Worm (Caenorhabditis elegans) whole organism, L2 larva: ENCODE measurements around the gene pct-1.

Experiments
- ama-1 ChIP-seq: fragments of 150-350 bp; optimal IDR thresholded peaks from 2 replicates; lab custom pipeline; 2018; ENCODE audit warnings: inconsistent platforms
- egl-27 ChIP-seq: sonication (generic microtip); optimal IDR thresholded peaks from 3 replicates; lab custom pipeline; 2017; ENCODE audit warnings: missing biosample characterization, missing genetic modification reagents, missing genetic modification characterization
- elt-1 ChIP-seq: fragments of 150-350 bp; optimal IDR thresholded peaks from 2 replicates; lab custom pipeline; 2014; ENCODE audit warnings: missing biosample characterization, missing genetic modification characterization
- lin-39 ChIP-seq: fragments of 150-350 bp; optimal IDR thresholded peaks from 2 replicates; lab custom pipeline; 2014; ENCODE audit warnings: missing biosample characterization, missing genetic modification reagents, missing genetic modification characterization
- nhr-237 ChIP-seq: fragments of 150-350 bp; optimal IDR thresholded peaks from 2 replicates; lab custom pipeline; 2014; ENCODE audit warnings: missing biosample characterization, missing genetic modification characterization
- peb-1 ChIP-seq: fragments of 150-350 bp; optimal IDR thresholded peaks from 2 replicates; lab custom pipeline; 2014; ENCODE audit warnings: missing biosample characterization, missing genetic modification characterization
- unc-55 ChIP-seq: fragments of 150-350 bp; sonication (generic microtip); optimal IDR thresholded peaks from 3 replicates; lab custom pipeline; 2014; ENCODE audit warnings: missing biosample characterization, missing genetic modification reagents, missing genetic modification characterization
- ztf-1 ChIP-seq: fragments of 200-800 bp; sonication (Bioruptor generic); conservative IDR thresholded peaks from 2 replicates; pipeline ENCODE4 v1.3.6; 2022; ENCODE audit warnings: missing genetic modification characterization, missing compliant biosample characterization
- ztf-4 ChIP-seq: fragments of 150-350 bp; optimal IDR thresholded peaks from 2 replicates; lab custom pipeline; 2014; ENCODE audit warnings: missing biosample characterization, missing genetic modification characterization

ce11 chrIV:8151721-8152120 lies 24.6 kb upstream of the pct-1 start:
- TF ChIP-seq peb-1 (tag; lab: Kevin White, UChicago) = no peak
- no peak for TF ChIP-seq egl-27 (tag; lab: Kevin White, UChicago)
- no peak for TF ChIP-seq nhr-237 (tag; lab: Kevin White, UChicago)
- no peak for TF ChIP-seq ztf-1 (GFP tag; lab: Robert Waterston, UW)
- TF ChIP-seq ztf-4 (tag; lab: Kevin White, UChicago) = no peak
- no peak for TF ChIP-seq unc-55 (GFP tag; lab: Kevin White, UChicago)
- no peak for TF ChIP-seq ama-1 (lab: Kevin White, UChicago)
- TF ChIP-seq elt-1 (tag; lab: Kevin White, UChicago) = no peak
- no peak for TF ChIP-seq lin-39
